Worm (Caenorhabditis elegans) whole organism, late embryonic: Measurements from ENCODE around the gene Y97E10AL.1.

Experiments used
- ceh-30 ChIP-seq: fragments of 150-350 bp; optimal IDR thresholded peaks from 2 replicates; lab custom pipeline; 2014; ENCODE audit warnings: missing biosample characterization, missing genetic modification characterization
- dve-1 ChIP-seq: sonication (generic microtip); optimal IDR thresholded peaks from 2 replicates; lab custom pipeline; 2017; ENCODE audit warnings: antibody characterized with exemption, mild to moderate bottlenecking, missing genetic modification characterization, missing compliant biosample characterization
- fkh-10 ChIP-seq: fragments of 150-350 bp; optimal IDR thresholded peaks from 2 replicates; lab custom pipeline; 2014; ENCODE audit warnings: missing biosample characterization, missing genetic modification reagents, missing genetic modification characterization
- hlh-15 ChIP-seq: sonication (generic microtip); optimal IDR thresholded peaks from 2 replicates; lab custom pipeline; 2016; ENCODE audit warnings: missing genetic modification characterization, missing compliant biosample characterization
- hlh-6 ChIP-seq: sonication (generic microtip); optimal IDR thresholded peaks from 2 replicates; lab custom pipeline; 2016; ENCODE audit warnings: missing genotype, missing genetic modification characterization, missing compliant biosample characterization
- npax-4 ChIP-seq: sonication (generic microtip); optimal IDR thresholded peaks from 2 replicates; lab custom pipeline; 2016; ENCODE audit warnings: missing genetic modification characterization, missing compliant biosample characterization
- pat-9 ChIP-seq: fragments of 200-800 bp; sonication (Bioruptor generic); optimal IDR thresholded peaks from 2 replicates; lab custom pipeline; 2018; ENCODE audit warnings: mild to moderate bottlenecking, missing genetic modification characterization, moderate library complexity, missing compliant biosample characterization
- pha-4 ChIP-seq: fragments of 150-350 bp; optimal IDR thresholded peaks from 2 replicates; lab custom pipeline; 2018; ENCODE audit warnings: missing biosample characterization, missing genetic modification reagents, missing genetic modification characterization
- ref-2 ChIP-seq: sonication (generic microtip); optimal IDR thresholded peaks from 2 replicates; lab custom pipeline; 2016; ENCODE audit warnings: missing genetic modification characterization, missing compliant biosample characterization
- syd-9 ChIP-seq: sonication (generic microtip); optimal IDR thresholded peaks from 2 replicates; lab custom pipeline; 2016; ENCODE audit warnings: mild to moderate bottlenecking, missing genetic modification characterization, moderate library complexity, missing compliant biosample characterization
- zip-5 ChIP-seq: sonication (generic microtip); optimal IDR thresholded peaks from 2 replicates; lab custom pipeline; 2016; ENCODE audit warnings: missing genetic modification characterization, missing compliant biosample characterization

DNA sequence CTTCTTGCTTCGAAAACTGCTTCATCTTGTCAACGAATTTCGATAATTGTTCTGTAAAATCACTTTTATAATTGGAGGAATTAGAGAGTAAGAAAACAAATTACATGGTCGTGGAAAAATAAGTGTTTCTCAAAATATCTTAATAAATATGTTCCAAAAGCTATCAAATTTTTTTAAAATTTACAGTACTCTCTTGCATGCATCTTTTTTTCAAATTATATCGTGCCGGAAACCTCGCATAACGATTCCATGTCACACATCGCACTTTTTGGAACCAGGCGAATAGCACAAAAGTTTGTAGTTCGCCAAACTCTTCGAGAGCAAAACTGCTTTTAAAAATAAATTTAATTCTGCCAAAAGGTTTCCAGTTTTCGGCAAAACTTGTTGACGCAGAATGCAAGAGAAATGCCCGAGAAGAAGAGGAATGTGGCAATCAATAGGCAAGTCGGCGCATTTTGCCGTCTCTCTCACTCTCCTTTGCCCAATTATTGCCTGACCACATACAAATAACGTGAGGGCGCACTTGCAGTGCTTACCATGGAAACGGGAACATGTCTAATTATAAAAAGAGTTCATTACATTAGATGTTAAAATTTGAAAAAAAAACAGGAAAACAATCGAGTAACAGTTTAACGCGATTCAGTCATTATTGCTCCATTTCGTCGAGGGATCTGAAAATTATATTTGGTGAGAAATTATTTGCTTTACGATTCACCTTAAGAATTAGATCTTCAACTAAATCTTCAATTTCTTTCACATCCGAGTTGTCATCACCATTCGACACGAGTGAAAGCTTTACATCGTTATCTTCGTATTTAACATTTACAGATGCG is 21.7 kb downstream of the Y97E10AL.1 start, which contains the start of gene Y97E10AR.3:
- TF ChIP-seq hlh-15 (tag; lab: Kevin White, UChicago) (no peak), ceh-30 (tag; lab: Kevin White, UChicago) (no peak), ref-2 (tag; lab: Kevin White, UChicago) (no peak), pha-4 (no peak), pat-9 (tag; lab: Kevin White, UChicago) (no peak), dve-1 (tag; lab: Kevin White, UChicago) (no peak), zip-5 (tag; lab: Kevin White, UChicago) (no peak), syd-9 (tag; lab: Kevin White, UChicago) (no peak), hlh-6 (no peak), npax-4 (tag; lab: Kevin White, UChicago) (no peak), fkh-10 (GFP tag; lab: Kevin White, UChicago) (no peak)
